Fruit fly (Drosophila melanogaster): ENCODE measurements around the gene twin.
A peak's percentile ranks its signal among the peaks of the same experiment; 100 is the strongest.

The twin gene

dm6 chr3R:24259278-24260040 is 37.7 kb upstream of the twin start (continued):
- TF ChIP-seq cato (GFP tag; optimal IDR thresholded peaks at IDR 0.05; ENCODE audit: borderline replicate concordance) = peak; percentile 68
- peak; percentile 88 for TF ChIP-seq Gug (GFP tag; IDR thresholded peaks at IDR 0.05)
- TF ChIP-seq CG10147 (GFP tag; optimal IDR thresholded peaks at IDR 0.05) = peak; percentile 89
- no peak for TF ChIP-seq vnd (GFP tag; IDR thresholded peaks at IDR 0.05; ENCODE audit: partially characterized antibody)
- peak; percentile 81 for TF ChIP-seq Awh (GFP tag; IDR thresholded peaks at IDR 0.05)
- TF ChIP-seq Dfd (GFP tag; optimal IDR thresholded peaks at IDR 0.05) = no peak
- TF ChIP-seq CG7928 (GFP tag; optimal IDR thresholded peaks at IDR 0.05) = peak; percentile 40
- peak; percentile 93 for TF ChIP-seq CG9727 (GFP tag; optimal IDR thresholded peaks at IDR 0.05)
- TF ChIP-seq croc (GFP tag; conservative IDR thresholded peaks at IDR 0.05) = peak; percentile 72; the same call in 2 of the 3 replicates
- peak; percentile 80 for TF ChIP-seq CG10959 (GFP tag; IDR thresholded peaks at IDR 0.05)
- TF ChIP-seq CG12659 (GFP tag; optimal IDR thresholded peaks at IDR 0.05) = peak; percentile 91
- peak; percentile 86 for TF ChIP-seq cwo (GFP tag; optimal IDR thresholded peaks at IDR 0.05)
- peak; percentile 62 for TF ChIP-seq wor (GFP tag; IDR thresholded peaks at IDR 0.05)
- TF ChIP-seq CG18599 (GFP tag; optimal IDR thresholded peaks at IDR 0.05) = peak; percentile 95
- peak; percentile 89 for TF ChIP-seq NC2β (GFP tag; optimal IDR thresholded peaks at IDR 0.05)
- TF ChIP-seq CG11398 (GFP tag; optimal IDR thresholded peaks at IDR 0.05) = peak; percentile 75
- TF ChIP-seq Bteb2 (GFP tag; optimal IDR thresholded peaks at IDR 0.05) = peak; percentile 86
- no peak for TF ChIP-seq CG10431 (GFP tag; optimal IDR thresholded peaks at IDR 0.05)
- peak; percentile 62 for TF ChIP-seq TFAM (GFP tag; optimal IDR thresholded peaks at IDR 0.05)
- TF ChIP-seq org-1 (GFP tag; optimal IDR thresholded peaks at IDR 0.05) = peak; percentile 92
- peak; percentile 82 for TF ChIP-seq CG17829 (tag; optimal IDR thresholded peaks at IDR 0.05)
- TF ChIP-seq CG13123 (GFP tag; optimal IDR thresholded peaks at IDR 0.05) = peak; percentile 73
- peak; percentile 76 for TF ChIP-seq CG4730 (GFP tag; IDR thresholded peaks at IDR 0.05)
- TF ChIP-seq jigr1 (GFP tag; IDR thresholded peaks at IDR 0.05) = peak; percentile 49; the same call in 2 of the 3 replicates
- TF ChIP-seq CG33213 (GFP tag; optimal IDR thresholded peaks at IDR 0.05) = peak; percentile 76
- TF ChIP-seq chif (GFP tag; optimal IDR thresholded peaks at IDR 0.05) = peak; percentile 89 to 91
- peak; percentile 82 for TF ChIP-seq ab (GFP tag; optimal IDR thresholded peaks at IDR 0.05)
- TF ChIP-seq CG10543 (GFP tag; optimal IDR thresholded peaks at IDR 0.05) = peak; percentile 60
- peak; percentile 71 for TF ChIP-seq Nf-YB (GFP tag; optimal IDR thresholded peaks at IDR 0.05)
- peak; percentile 94 for TF ChIP-seq CG1603 (tag; optimal IDR thresholded peaks at IDR 0.05)
- TF ChIP-seq lab (GFP tag; optimal IDR thresholded peaks at IDR 0.05) = peak; percentile 95
- no peak for TF ChIP-seq hbn (GFP tag; IDR thresholded peaks at IDR 0.05; ENCODE audit: partially characterized antibody)
- no peak for TF ChIP-seq CG4328 (GFP tag; optimal IDR thresholded peaks at IDR 0.05)
- TF ChIP-seq HmgD (GFP tag; optimal IDR thresholded peaks at IDR 0.05) = peak; percentile 49
- peak; percentile 89 for TF ChIP-seq tin (GFP tag; optimal IDR thresholded peaks at IDR 0.05)
- TF ChIP-seq CG15696 (tag; optimal IDR thresholded peaks at IDR 0.05) = peak; percentile 83
- TF ChIP-seq CG32532 (GFP tag; IDR thresholded peaks at IDR 0.05) = peak; percentile 91
- TF ChIP-seq danr (GFP tag; IDR thresholded peaks at IDR 0.05) = peak; percentile 69
- no peak for TF ChIP-seq pita (GFP tag; optimal IDR thresholded peaks at IDR 0.05)
- TF ChIP-seq CG7786 (GFP tag; optimal IDR thresholded peaks at IDR 0.05) = peak; percentile 95
- TF ChIP-seq CkIIα-i1 (GFP tag; IDR thresholded peaks at IDR 0.05) = no peak
- peak; percentile 69 for TF ChIP-seq eyg (GFP tag; optimal IDR thresholded peaks at IDR 0.05)
- TF ChIP-seq CG13624 (GFP tag; optimal IDR thresholded peaks at IDR 0.05) = peak; percentile 89
- no peak for TF ChIP-seq CG4360 (GFP tag; IDR thresholded peaks at IDR 0.05)
- peak; percentile 89 for TF ChIP-seq Fer1 (GFP tag; optimal IDR thresholded peaks at IDR 0.05)
- TF ChIP-seq CG1647 (GFP tag; optimal IDR thresholded peaks at IDR 0.05) = peak; percentile 88
- TF ChIP-seq CG6654 (GFP tag; optimal IDR thresholded peaks at IDR 0.05) = peak; percentile 80
- TF ChIP-seq CG33557 (GFP tag; optimal IDR thresholded peaks at IDR 0.05) = peak; percentile 61
- TF ChIP-seq mam (GFP tag; optimal IDR thresholded peaks at IDR 0.05) = peak; percentile 93
